Worm (Caenorhabditis elegans) whole organism, late embryonic: Measurements from ENCODE around the gene Y39G8C.2.
A peak's percentile ranks its signal among the peaks of the same experiment; 100 is the strongest.

Source experiments
- F13H6.1 ChIP-seq: sonication (generic microtip); optimal IDR thresholded peaks from 2 replicates; lab custom pipeline; 2016; ENCODE audit warnings: missing genetic modification characterization, missing compliant biosample characterization
- K02D7.2 ChIP-seq: sonication (generic microtip); optimal IDR thresholded peaks from 2 replicates; lab custom pipeline; 2017; ENCODE audit warnings: mild to moderate bottlenecking, missing genetic modification characterization, missing compliant biosample characterization
- ahr-1 ChIP-seq: sonication (generic microtip); optimal IDR thresholded peaks from 2 replicates; lab custom pipeline; 2016; ENCODE audit warnings: missing genetic modification characterization, missing compliant biosample characterization
- ama-1 ChIP-seq: fragments of 150-350 bp; optimal IDR thresholded peaks from 2 replicates; lab custom pipeline; 2014
- ceh-18 ChIP-seq: sonication (generic microtip); optimal IDR thresholded peaks from 2 replicates; lab custom pipeline; 2016; ENCODE audit warnings: missing genetic modification characterization, missing compliant biosample characterization
- ceh-2 ChIP-seq: sonication (generic microtip); optimal IDR thresholded peaks from 2 replicates; lab custom pipeline; 2016; ENCODE audit warnings: missing genotype, missing genetic modification characterization, missing compliant biosample characterization
- ceh-22 ChIP-seq: sonication (generic microtip); optimal IDR thresholded peaks from 2 replicates; lab custom pipeline; 2017; ENCODE audit warnings: missing biosample characterization, missing genetic modification characterization
- ceh-30 ChIP-seq: fragments of 150-350 bp; optimal IDR thresholded peaks from 2 replicates; lab custom pipeline; 2014; ENCODE audit warnings: missing biosample characterization, missing genetic modification characterization
- ceh-48 ChIP-seq: sonication (generic microtip); optimal IDR thresholded peaks from 2 replicates; lab custom pipeline; 2016; ENCODE audit warnings: missing genetic modification characterization, inconsistent platforms, missing compliant biosample characterization
- ceh-9 ChIP-seq: sonication (generic microtip); optimal IDR thresholded peaks from 2 replicates; lab custom pipeline; 2016; ENCODE audit warnings: mild to moderate bottlenecking, missing genetic modification characterization, inconsistent platforms, missing compliant biosample characterization
- dmd-4 ChIP-seq: sonication (generic microtip); optimal IDR thresholded peaks from 2 replicates; lab custom pipeline; 2016; ENCODE audit warnings: borderline replicate concordance, missing genetic modification characterization, missing compliant biosample characterization
- dve-1 ChIP-seq: sonication (generic microtip); optimal IDR thresholded peaks from 2 replicates; lab custom pipeline; 2017; ENCODE audit warnings: antibody characterized with exemption, mild to moderate bottlenecking, missing genetic modification characterization, missing compliant biosample characterization
- elt-2 ChIP-seq: sonication (generic microtip); optimal IDR thresholded peaks from 2 replicates; lab custom pipeline; 2016; ENCODE audit warnings: missing genetic modification reagents, missing genetic modification characterization, missing compliant biosample characterization
- fkh-6 ChIP-seq: sonication (generic microtip); optimal IDR thresholded peaks from 2 replicates; lab custom pipeline; 2016; ENCODE audit warnings: missing genetic modification characterization, missing compliant biosample characterization
- gmeb-2 ChIP-seq: sonication (generic microtip); optimal IDR thresholded peaks from 2 replicates; lab custom pipeline; 2016; ENCODE audit warnings: missing genetic modification characterization, inconsistent platforms, missing compliant biosample characterization
- hlh-15 ChIP-seq: sonication (generic microtip); optimal IDR thresholded peaks from 2 replicates; lab custom pipeline; 2016; ENCODE audit warnings: missing genetic modification characterization, missing compliant biosample characterization
- hlh-30 ChIP-seq: sonication (generic microtip); optimal IDR thresholded peaks from 2 replicates; lab custom pipeline; 2017; ENCODE audit warnings: antibody characterized with exemption, missing genetic modification characterization, missing compliant biosample characterization; ENCODE audit not compliant: insufficient read depth
- lim-6 ChIP-seq: sonication (generic microtip); optimal IDR thresholded peaks from 2 replicates; lab custom pipeline; 2016; ENCODE audit warnings: missing genetic modification characterization, missing compliant biosample characterization
- lin-11 ChIP-seq: fragments of 200-800 bp; sonication (Bioruptor generic); optimal IDR thresholded peaks from 2 replicates; lab custom pipeline; 2018; ENCODE audit warnings: mild to moderate bottlenecking, missing genetic modification characterization, missing compliant biosample characterization
- mec-3 ChIP-seq: sonication (generic microtip); optimal IDR thresholded peaks from 2 replicates; lab custom pipeline; 2016; ENCODE audit warnings: borderline replicate concordance, missing genetic modification characterization, missing compliant biosample characterization
- nhr-11 ChIP-seq: fragments of 150-350 bp; optimal IDR thresholded peaks from 2 replicates; lab custom pipeline; 2014; ENCODE audit warnings: missing biosample characterization, missing genetic modification characterization
- odd-2 ChIP-seq: sonication (generic microtip); optimal IDR thresholded peaks from 2 replicates; lab custom pipeline; 2017; ENCODE audit warnings: antibody characterized with exemption, mild to moderate bottlenecking, missing genetic modification characterization, missing compliant biosample characterization
- pag-3 ChIP-seq: sonication (generic microtip); optimal IDR thresholded peaks from 2 replicates; lab custom pipeline; 2016; ENCODE audit warnings: missing compliant biosample characterization, missing genetic modification characterization, borderline replicate concordance
- pax-1 ChIP-seq: fragments of 150-350 bp; optimal IDR thresholded peaks from 2 replicates; lab custom pipeline; 2014; ENCODE audit warnings: missing biosample characterization, missing genetic modification characterization
- pha-2 ChIP-seq: sonication (generic microtip); optimal IDR thresholded peaks from 2 replicates; lab custom pipeline; 2017; ENCODE audit warnings: mild to moderate bottlenecking, missing genetic modification characterization, missing compliant biosample characterization
- pha-4 ChIP-seq: fragments of 150-350 bp; optimal IDR thresholded peaks from 2 replicates; lab custom pipeline; 2018; ENCODE audit warnings: missing biosample characterization, missing genetic modification reagents, missing genetic modification characterization
- pqm-1 ChIP-seq: sonication (generic microtip); optimal IDR thresholded peaks from 2 replicates; lab custom pipeline; 2016; ENCODE audit warnings: missing genetic modification characterization, missing compliant biosample characterization
- rnt-1 ChIP-seq: sonication (generic microtip); optimal IDR thresholded peaks from 2 replicates; lab custom pipeline; 2016; ENCODE audit warnings: missing genetic modification characterization, missing compliant biosample characterization
- sdc-2 ChIP-seq: sonication (generic microtip); optimal IDR thresholded peaks from 2 replicates; lab custom pipeline; 2016; ENCODE audit warnings: missing genotype, missing genetic modification characterization, missing compliant biosample characterization
- sox-2 ChIP-seq: fragments of 200-800 bp; sonication (Bioruptor generic); IDR thresholded peaks from 2 replicates; pipeline ENCODE4 v1.3.6; 2022; ENCODE audit warnings: missing genetic modification reagents, missing genetic modification characterization, missing compliant biosample characterization
- sox-4 ChIP-seq: sonication (generic microtip); optimal IDR thresholded peaks from 2 replicates; lab custom pipeline; 2017; ENCODE audit warnings: mild to moderate bottlenecking, missing genetic modification characterization, inconsistent platforms, missing compliant biosample characterization
- tbx-2 ChIP-seq: sonication (generic microtip); optimal IDR thresholded peaks from 2 replicates; lab custom pipeline; 2016; ENCODE audit warnings: missing genetic modification characterization, missing compliant biosample characterization
- unc-3 ChIP-seq, 2 experiments: fragments of 200-800 bp in 1 of 2; sonication (Bioruptor generic) in 1 of 2; sonication (generic microtip) in 1 of 2; conservative IDR thresholded peaks in 1 of 2; optimal IDR thresholded peaks in 1 of 2; 2 replicates each; pipeline versions ENCODE4 v1.3.6 to Lab custom; 2016 to 2022; ENCODE audit warnings: missing compliant biosample characterization in 2 of 2, missing genetic modification characterization in 2 of 2, missing genetic modification reagents in 1 of 2
- unc-42 ChIP-seq: sonication (generic microtip); optimal IDR thresholded peaks from 2 replicates; lab custom pipeline; 2016; ENCODE audit warnings: missing genotype, missing genetic modification characterization, missing compliant biosample characterization
- ztf-16 ChIP-seq: sonication (generic microtip); optimal IDR thresholded peaks from 2 replicates; lab custom pipeline; 2017; ENCODE audit warnings: missing genetic modification characterization, missing compliant biosample characterization

Gene Y39G8C.2

DNA sequence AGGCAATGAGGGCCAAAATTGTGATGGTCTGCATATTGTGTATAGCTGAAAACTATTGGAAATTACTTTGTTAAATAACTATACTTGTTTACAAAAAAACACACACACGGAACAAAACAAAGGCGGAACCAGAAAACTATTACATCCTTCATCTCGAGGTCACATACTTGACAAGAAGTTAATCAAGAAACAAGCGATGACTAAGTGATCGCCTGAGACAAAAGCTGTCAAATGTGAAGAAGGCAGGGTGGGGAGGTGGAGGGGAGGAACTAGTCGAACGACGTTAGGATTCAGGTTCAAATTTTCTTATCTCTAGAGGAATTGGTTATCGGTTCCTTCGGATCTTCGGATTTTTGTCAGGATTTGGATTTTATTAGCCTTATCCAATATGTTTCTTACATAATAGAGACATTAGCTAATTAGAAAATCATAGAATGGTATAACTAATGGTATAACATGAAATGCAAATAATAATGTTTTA, 11.8 kb upstream of the Y39G8C.2 start, which contains the start of gene cpg-7:
cpg-7 (minus strand) TSS at position 51 of the 481 bp plus-strand sequence.
- TF ChIP-seq dve-1 (tag; lab: Kevin White, UChicago) (no peak), ceh-9 (no peak), odd-2 (tag; lab: Kevin White, UChicago) (no peak), ztf-16 (tag; lab: Kevin White, UChicago) (no peak), ceh-22 (tag; lab: Kevin White, UChicago) (no peak), ama-1 (no peak), pag-3 (no peak), sox-4 (tag; lab: Kevin White, UChicago) (no peak), hlh-15 (tag; lab: Kevin White, UChicago) (no peak), F13H6.1 (tag; lab: Kevin White, UChicago) (no peak), sox-2 (no peak), pha-4 (no peak), elt-2 (tag; lab: Kevin White, UChicago) (no peak), lim-6 (tag; lab: Kevin White, UChicago) (no peak), sdc-2 (tag; lab: Kevin White, UChicago) (no peak)

ce11 chrII:14106164-14106563, 8.7 kb upstream of the Y39G8C.2 start:
- TF ChIP-seq rnt-1 (no peak), pqm-1 (no peak), unc-3 (GFP tag; conservative IDR thresholded peaks at IDR 0.05; lab: Robert Waterston, UW) (no peak), unc-3 (tag; optimal IDR thresholded peaks at IDR 0.05; lab: Kevin White, UChicago) (no peak), ama-1 (no peak), pha-4 (no peak), hlh-30 (tag; lab: Kevin White, UChicago) (no peak), dve-1 (tag; lab: Kevin White, UChicago) (no peak), nhr-11 (tag; lab: Kevin White, UChicago) (no peak), fkh-6 (no peak), ceh-48 (tag; lab: Kevin White, UChicago) (no peak), lim-6 (tag; lab: Kevin White, UChicago) (no peak), K02D7.2 (tag; lab: Kevin White, UChicago) (no peak), lin-11 (tag; lab: Kevin White, UChicago) (no peak), ceh-2 (no peak), tbx-2 (tag; lab: Kevin White, UChicago) (no peak), F13H6.1 (tag; lab: Kevin White, UChicago) (no peak), pha-2 (no peak), ceh-22 (tag; lab: Kevin White, UChicago) (no peak), ahr-1 (no peak)

DNA sequence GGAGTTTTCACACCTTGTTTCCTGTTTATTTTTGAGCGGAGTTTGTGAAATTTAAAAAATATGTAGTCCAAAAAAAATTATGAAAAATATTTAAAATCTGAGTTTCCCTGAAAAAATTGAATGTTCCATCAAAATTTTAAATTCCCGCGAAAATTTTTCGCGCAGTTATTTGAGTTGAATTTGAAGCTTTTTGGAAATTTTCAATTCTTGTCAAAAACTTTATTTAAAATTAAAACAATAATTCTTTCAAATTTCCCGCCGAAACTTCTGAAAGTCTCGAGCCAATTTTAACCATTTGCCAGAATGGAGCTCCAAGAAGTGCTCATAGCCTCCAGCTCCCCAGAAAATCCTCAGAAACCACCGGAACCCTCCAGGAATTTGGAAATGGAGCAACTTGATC, 7.1 kb upstream of the Y39G8C.2 start, which contains the start of gene gur-4:
gur-4 (plus strand) TSS at position 301 of the 400 bp plus-strand sequence.
- TF ChIP-seq fkh-6 (no peak), ceh-30 (tag; lab: Kevin White, UChicago) (no peak), lin-11 (tag; lab: Kevin White, UChicago) (no peak), pax-1 (tag; lab: Kevin White, UChicago) (no peak), gmeb-2 (tag; lab: Kevin White, UChicago) (no peak)

- TF ChIP-seq ceh-30 (tag; lab: Kevin White, UChicago) (no peak), unc-42 (tag; lab: Kevin White, UChicago) (peak; percentile 1), ceh-18 (tag; lab: Kevin White, UChicago) (no peak), dmd-4 (tag; lab: Kevin White, UChicago) (no peak), mec-3 (tag; lab: Kevin White, UChicago) (no peak), ceh-48 (tag; lab: Kevin White, UChicago) (peak; percentile 72), sox-4 (tag; lab: Kevin White, UChicago) (no peak)
These were observed 4.7 kb upstream of the Y39G8C.2 start for ce11 chrII:14102112-14102511.
